Worm (Caenorhabditis elegans) whole organism, L2 larva: ENCODE data around the gene W08E12.5.

ENCODE experiments used
- blmp-1 ChIP-seq: sonication (generic microtip); optimal IDR thresholded peaks from 2 replicates; lab custom pipeline; 2017; ENCODE audit warnings: missing genetic modification characterization, mild to moderate bottlenecking, missing compliant biosample characterization, antibody characterized with exemption, moderate library complexity; ENCODE audit not compliant: insufficient read depth
- ceh-82 ChIP-seq: fragments of 150-350 bp; optimal IDR thresholded peaks from 2 replicates; lab custom pipeline; 2014; ENCODE audit warnings: missing biosample characterization, missing genetic modification characterization
- elt-1 ChIP-seq: fragments of 150-350 bp; optimal IDR thresholded peaks from 2 replicates; lab custom pipeline; 2014; ENCODE audit warnings: missing biosample characterization, missing genetic modification characterization
- nhr-237 ChIP-seq: fragments of 150-350 bp; optimal IDR thresholded peaks from 2 replicates; lab custom pipeline; 2014; ENCODE audit warnings: missing biosample characterization, missing genetic modification characterization
- sem-4 ChIP-seq: fragments of 150-350 bp; optimal IDR thresholded peaks from 2 replicates; lab custom pipeline; 2014; ENCODE audit warnings: missing biosample characterization, missing genetic modification reagents, missing genetic modification characterization
- zag-1 ChIP-seq: fragments of 150-350 bp; optimal IDR thresholded peaks from 2 replicates; lab custom pipeline; 2014; ENCODE audit warnings: missing biosample characterization, missing genetic modification characterization

DNA sequence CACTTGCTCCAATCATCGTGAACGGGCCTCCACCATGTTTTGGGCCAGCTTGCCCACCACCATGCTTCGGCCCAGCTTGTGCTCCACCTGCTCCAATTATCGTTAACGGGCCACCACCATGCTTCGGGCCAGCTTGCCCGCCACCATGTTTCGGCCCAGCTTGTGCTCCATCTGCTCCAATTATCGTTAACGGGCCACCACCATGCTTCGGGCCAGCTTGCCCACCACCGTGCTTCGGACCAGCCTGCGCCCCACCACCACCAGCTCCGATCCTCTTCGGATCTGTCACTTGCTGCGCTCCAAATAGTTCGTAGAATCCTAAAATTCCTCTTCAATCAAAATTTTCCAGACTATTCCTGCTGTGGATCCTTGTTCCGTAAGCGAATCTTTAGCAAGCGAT is 1.4 kb upstream of the W08E12.5 start:
- TF ChIP-seq sem-4 (tag; lab: Kevin White, UChicago) (no peak), ceh-82 (tag; lab: Kevin White, UChicago) (no peak), elt-1 (tag; lab: Kevin White, UChicago) (no peak), nhr-237 (tag; lab: Kevin White, UChicago) (no peak), zag-1 (tag; lab: Kevin White, UChicago) (no peak), blmp-1 (no peak)
